Worm (Caenorhabditis elegans) whole organism, mixed stage, embryonic: ENCODE measurements around the gene F14F9.3.

Source experiments
- ces-1 ChIP-seq: fragments of 150-350 bp; optimal IDR thresholded peaks from 2 replicates; lab custom pipeline; 2014; ENCODE audit warnings: missing biosample characterization, missing genetic modification reagents, missing genetic modification characterization
- cnd-1 ChIP-seq: fragments of 200-800 bp; sonication (Bioruptor generic); optimal IDR thresholded peaks from 2 replicates; lab custom pipeline; 2018; ENCODE audit warnings: mild to moderate bottlenecking, missing genetic modification characterization, missing compliant biosample characterization
- flh-1 ChIP-seq: fragments of 200-800 bp; sonication (Bioruptor generic); optimal IDR thresholded peaks from 2 replicates; lab custom pipeline; 2018; ENCODE audit warnings: mild to moderate bottlenecking, missing genetic modification characterization, moderate library complexity, missing compliant biosample characterization
- lin-13 ChIP-seq: fragments of 150-350 bp; optimal IDR thresholded peaks from 2 replicates; lab custom pipeline; 2014; ENCODE audit warnings: missing biosample characterization, missing genetic modification characterization
- lin-32 ChIP-seq: fragments of 200-800 bp; sonication (Bioruptor generic); optimal IDR thresholded peaks from 2 replicates; lab custom pipeline; 2018; ENCODE audit warnings: mild to moderate bottlenecking, missing genetic modification characterization, missing compliant biosample characterization
- mab-5 ChIP-seq: fragments of 150-350 bp; optimal IDR thresholded peaks from 2 replicates; lab custom pipeline; 2014; ENCODE audit warnings: missing biosample characterization, missing genetic modification characterization
- mep-1 ChIP-seq: fragments of 150-350 bp; optimal IDR thresholded peaks from 2 replicates; lab custom pipeline; 2017; ENCODE audit warnings: missing biosample characterization, missing genetic modification reagents, missing genetic modification characterization, inconsistent platforms
- nhr-76 ChIP-seq: sonication (generic microtip); optimal IDR thresholded peaks from 2 replicates; lab custom pipeline; 2017; ENCODE audit warnings: missing biosample characterization, missing genetic modification characterization
- unc-62 ChIP-seq: fragments of 150-350 bp; optimal IDR thresholded peaks from 2 replicates; lab custom pipeline; 2014; ENCODE audit warnings: missing biosample characterization, missing genetic modification reagents, missing genetic modification characterization

- no peak for TF ChIP-seq cnd-1
- no peak for TF ChIP-seq lin-13 (tag; lab: Kevin White, UChicago)
- TF ChIP-seq lin-32 (GFP tag; lab: Kevin White, UChicago): no peak
- no peak for TF ChIP-seq flh-1
- no peak for TF ChIP-seq nhr-76 (tag; lab: Kevin White, UChicago)
- TF ChIP-seq mab-5 (tag; lab: Kevin White, UChicago): no peak
- no peak for TF ChIP-seq ces-1 (GFP tag; lab: Kevin White, UChicago)
- TF ChIP-seq unc-62: no peak
- no peak for TF ChIP-seq mep-1 (tag; lab: Kevin White, UChicago)
Measured at ce11 chrV:5090386-5090785, 47.6 kb upstream of the F14F9.3 start.
